Fruit fly (Drosophila melanogaster): Measurements from ENCODE around the gene CG34288.

- TF ChIP-seq gl (tag; optimal IDR thresholded peaks at IDR 0.05) (no peak), D1 (tag; optimal IDR thresholded peaks at IDR 0.05) (no peak), CG13204 (GFP tag; optimal IDR thresholded peaks at IDR 0.05) (no peak), CG8159 (tag; optimal IDR thresholded peaks at IDR 0.05) (no peak), CG8301 (tag; optimal IDR thresholded peaks at IDR 0.05) (no peak), CG9948 (tag; optimal IDR thresholded peaks at IDR 0.05) (no peak), EcR (GFP tag; optimal IDR thresholded peaks at IDR 0.05) (no peak), Ets98B (GFP tag; IDR thresholded peaks at IDR 0.05) (no peak), CG10348 (GFP tag; IDR thresholded peaks at IDR 0.05) (no peak), Pif1A (GFP tag; optimal IDR thresholded peaks at IDR 0.05) (no peak)
Observed at dm6 chr3R:22465984-22466530, 19.0 kb upstream of the CG34288 start, which contains the start of gene Pebp1.

All from whole organism, pupa.